Worm (Caenorhabditis elegans) whole organism, L4/young adult: ENCODE results near the gene K07H8.2.

ENCODE experiments used
- W03F9.2 ChIP-seq: fragments of 150-350 bp; optimal IDR thresholded peaks from 2 replicates; lab custom pipeline; 2014; ENCODE audit warnings: missing biosample characterization, missing genetic modification characterization
- dao-5 ChIP-seq: sonication (generic microtip); optimal IDR thresholded peaks from 2 replicates; lab custom pipeline; 2016; ENCODE audit warnings: missing genotype, missing genetic modification characterization, moderate library complexity, missing compliant biosample characterization
- him-1 ChIP-seq: sonication (generic microtip); optimal IDR thresholded peaks from 2 replicates; lab custom pipeline; 2016; ENCODE audit warnings: missing genotype, missing genetic modification reagents, missing genetic modification characterization, missing compliant biosample characterization

K07H8.2 gene

ce11 chrIV:8273334-8273733 lies 18.0 kb upstream of the K07H8.2 start:
- TF ChIP-seq him-1 (tag; lab: Kevin White, UChicago), result no peak
- no peak for TF ChIP-seq dao-5 (tag; lab: Kevin White, UChicago)
- no peak for TF ChIP-seq W03F9.2 (tag; lab: Kevin White, UChicago)

DNA sequence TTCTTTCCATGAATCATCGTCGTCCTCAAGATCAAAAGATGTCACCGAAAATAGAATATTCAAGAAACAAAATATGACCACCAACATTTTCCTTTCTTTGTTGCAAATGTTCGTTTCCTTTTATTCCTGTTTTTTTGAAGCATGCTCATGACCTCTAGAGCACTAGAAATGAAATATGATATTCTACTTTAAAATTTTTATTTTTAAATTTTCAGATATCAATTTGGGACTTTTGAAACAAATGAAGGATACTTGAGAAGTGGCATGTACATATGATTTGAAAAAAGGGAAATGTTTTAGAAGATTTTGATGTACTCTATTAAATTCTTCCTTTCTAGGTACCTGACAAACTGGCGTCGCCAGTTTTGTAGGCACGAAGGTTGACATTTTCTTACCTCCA lies 16.1 kb upstream of the K07H8.2 start, which contains the start of gene K07H8.11:
Gene K07H8.11, minus strand, starts transcription at position 101 of the 400 bp plus-strand sequence.
- no peak for TF ChIP-seq dao-5 (tag; lab: Kevin White, UChicago)
- TF ChIP-seq him-1 (tag; lab: Kevin White, UChicago), result no peak

ce11 chrIV:8276609-8277008 lies 14.7 kb upstream of the K07H8.2 start, which contains the start of gene K07H8.12:
K07H8.12 (minus strand) TSS chrIV:8276709.
- no peak for TF ChIP-seq him-1 (tag; lab: Kevin White, UChicago)
- TF ChIP-seq W03F9.2 (tag; lab: Kevin White, UChicago), result no peak

DNA sequence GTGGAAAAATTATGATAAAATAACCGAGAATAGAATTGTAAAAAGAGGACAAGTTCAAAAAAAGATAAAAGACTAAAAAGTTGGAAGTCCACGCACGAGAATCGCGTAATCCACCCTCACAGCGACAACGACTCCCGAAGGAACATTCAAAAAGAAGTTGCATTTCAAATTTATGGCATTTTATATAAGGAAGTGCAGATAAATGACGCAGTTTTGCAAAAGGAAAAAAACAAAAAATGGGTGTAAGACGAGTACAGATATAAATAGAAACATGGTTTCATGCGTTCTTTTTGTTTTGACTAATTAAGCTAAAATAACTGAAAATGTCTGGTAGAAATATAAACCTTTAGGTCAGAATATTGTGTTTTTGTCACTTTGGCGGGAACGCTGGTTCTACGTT lies 8.1 kb upstream of the K07H8.2 start:
- no peak for TF ChIP-seq dao-5 (tag; lab: Kevin White, UChicago)
- no peak for TF ChIP-seq him-1 (tag; lab: Kevin White, UChicago)
- TF ChIP-seq W03F9.2 (tag; lab: Kevin White, UChicago), result no peak

DNA sequence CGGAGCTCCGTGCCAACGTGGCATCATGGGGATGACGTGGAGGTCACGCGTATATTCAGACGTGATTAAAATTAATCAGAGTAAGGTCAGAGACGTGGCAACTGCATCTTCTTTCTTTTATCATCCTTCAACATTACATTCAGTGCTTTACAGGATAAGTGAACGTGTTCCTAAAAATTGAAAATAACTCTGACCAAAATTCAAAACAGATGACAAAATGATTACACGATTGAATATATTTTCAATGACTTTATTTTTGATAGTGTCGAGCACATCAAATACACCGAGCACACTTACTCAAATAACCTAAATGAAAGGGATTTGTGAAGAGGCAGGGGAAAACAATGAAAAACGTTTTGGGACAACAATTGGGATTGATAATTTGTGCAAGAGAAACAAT lies 5.0 kb upstream of the K07H8.2 start, which contains the start of gene K07H8.9:
Gene K07H8.9, minus strand, starts transcription at position 125 of the 400 bp plus-strand sequence.
- TF ChIP-seq dao-5 (tag; lab: Kevin White, UChicago) (no peak), W03F9.2 (tag; lab: Kevin White, UChicago) (no peak), him-1 (tag; lab: Kevin White, UChicago) (no peak)

DNA sequence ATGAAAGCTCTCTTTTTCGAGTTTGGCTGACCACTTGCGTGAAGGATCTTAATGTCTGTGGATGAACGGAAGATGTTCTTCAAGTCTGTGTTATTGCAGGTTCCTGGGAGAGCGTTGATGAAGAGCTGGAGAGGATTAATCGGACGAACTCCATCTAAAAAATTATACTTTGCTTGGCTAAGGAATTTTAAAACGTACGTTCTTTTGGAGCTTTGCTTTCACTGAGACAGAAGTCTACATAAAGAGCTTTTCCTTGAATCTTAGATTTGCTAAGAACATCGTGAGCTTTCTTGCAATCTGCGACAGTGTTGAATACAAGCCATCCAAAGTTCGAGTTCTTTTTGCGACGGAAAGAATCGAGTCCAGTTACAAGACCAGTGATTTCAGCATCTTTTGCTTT lies 4.0 kb upstream of the K07H8.2 start:
- TF ChIP-seq him-1 (tag; lab: Kevin White, UChicago) (no peak), dao-5 (tag; lab: Kevin White, UChicago) (no peak)

- TF ChIP-seq dao-5 (tag; lab: Kevin White, UChicago), result no peak
- no peak for TF ChIP-seq W03F9.2 (tag; lab: Kevin White, UChicago)
Observed at ce11 chrIV:8289105-8289504, 2.2 kb upstream of the K07H8.2 start.

- TF ChIP-seq him-1 (tag; lab: Kevin White, UChicago) (no peak), W03F9.2 (tag; lab: Kevin White, UChicago) (no peak), dao-5 (tag; lab: Kevin White, UChicago) (no peak)
Observed at ce11 chrIV:8289505-8289579, 2.0 kb upstream of the K07H8.2 start, which contains the start of gene nucl-1. nucl-1 (minus strand) TSS chrIV:8289530.

ce11 chrIV:8289580-8290323 lies 1.6 kb upstream of the K07H8.2 start, which contains the start of gene daf-31:
daf-31 (plus strand) TSS chrIV:8290273.
- TF ChIP-seq him-1 (tag; lab: Kevin White, UChicago), result no peak
- peak; percentile 39 for TF ChIP-seq W03F9.2 (tag; lab: Kevin White, UChicago)

DNA sequence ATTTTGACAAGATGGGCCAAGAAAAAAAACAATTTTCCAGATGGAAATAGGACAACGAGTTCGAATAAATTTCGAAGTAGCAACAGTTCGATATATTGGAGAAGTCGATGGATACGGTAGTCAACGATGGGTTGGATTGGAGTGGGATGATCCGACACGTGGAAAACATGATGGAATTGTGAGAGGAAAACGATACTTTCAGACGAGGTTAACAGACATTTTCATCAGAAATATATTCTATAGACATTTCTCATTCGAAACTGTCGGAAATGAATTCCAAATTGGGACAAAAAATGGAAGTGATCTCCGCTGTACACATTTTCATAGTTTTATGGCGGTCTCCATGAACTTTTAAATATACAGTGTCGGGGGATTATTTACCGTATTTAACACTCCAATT lies 3.3 kb downstream of the K07H8.2 start, which contains the start of gene tbce-1:
Gene tbce-1, plus strand, starts transcription at position 41 of the 400 bp plus-strand sequence.
- no peak for TF ChIP-seq W03F9.2 (tag; lab: Kevin White, UChicago)
- no peak for TF ChIP-seq him-1 (tag; lab: Kevin White, UChicago)
- no peak for TF ChIP-seq dao-5 (tag; lab: Kevin White, UChicago)

DNA sequence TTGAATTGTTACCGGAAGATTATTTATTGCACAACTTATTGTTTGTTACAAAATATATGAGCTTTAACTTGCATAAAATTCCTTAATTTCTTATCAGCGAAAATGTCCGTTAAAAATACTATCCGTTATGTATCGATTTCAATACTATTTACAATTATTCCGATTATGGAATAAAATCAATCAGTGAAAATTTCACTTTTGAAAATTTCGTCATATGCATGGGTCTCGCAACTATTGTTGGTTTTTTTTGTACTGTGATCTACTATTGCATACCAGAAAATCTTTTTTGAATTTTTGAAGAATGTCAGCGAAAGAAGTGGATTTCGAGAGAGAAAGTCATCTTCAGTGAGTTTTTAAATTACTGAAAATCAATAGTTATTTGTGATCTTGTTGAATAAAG lies 5.9 kb downstream of the K07H8.2 start, which contains the start of gene nprl-3:
Gene nprl-3, plus strand, starts transcription at position 301 of the 400 bp plus-strand sequence.
- TF ChIP-seq W03F9.2 (tag; lab: Kevin White, UChicago), result no peak
- no peak for TF ChIP-seq dao-5 (tag; lab: Kevin White, UChicago)
- TF ChIP-seq him-1 (tag; lab: Kevin White, UChicago), result no peak

ce11 chrIV:8299636-8300035 lies 8.3 kb downstream of the K07H8.2 start, which contains the start of gene F35H10.6:
F35H10.6 (plus strand) TSS chrIV:8299936.
- no peak for TF ChIP-seq him-1 (tag; lab: Kevin White, UChicago)
- no peak for TF ChIP-seq dao-5 (tag; lab: Kevin White, UChicago)
- TF ChIP-seq W03F9.2 (tag; lab: Kevin White, UChicago), result no peak

DNA sequence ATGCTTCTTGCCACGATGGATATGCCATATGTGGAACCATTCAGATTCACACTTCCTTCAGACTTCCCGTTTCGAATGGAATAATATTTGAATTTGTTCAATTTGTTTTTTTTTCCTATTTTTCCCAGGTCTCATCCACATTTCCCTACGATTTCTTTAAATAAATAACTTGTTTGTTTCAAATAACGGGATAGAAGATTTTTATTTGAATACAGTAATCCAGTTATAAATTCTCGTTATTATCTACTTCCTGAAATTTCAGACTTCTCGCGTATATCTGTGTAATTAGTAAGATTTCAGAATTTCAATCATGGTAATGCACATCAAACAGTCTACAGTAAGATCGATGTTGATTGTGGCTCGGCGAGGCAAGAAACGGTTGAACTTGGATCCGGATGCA lies 9.1 kb downstream of the K07H8.2 start, which contains the start of gene F35H10.5:
Gene F35H10.5, plus strand, starts transcription at position 301 of the 400 bp plus-strand sequence.
- no peak for TF ChIP-seq him-1 (tag; lab: Kevin White, UChicago)
- no peak for TF ChIP-seq dao-5 (tag; lab: Kevin White, UChicago)

DNA sequence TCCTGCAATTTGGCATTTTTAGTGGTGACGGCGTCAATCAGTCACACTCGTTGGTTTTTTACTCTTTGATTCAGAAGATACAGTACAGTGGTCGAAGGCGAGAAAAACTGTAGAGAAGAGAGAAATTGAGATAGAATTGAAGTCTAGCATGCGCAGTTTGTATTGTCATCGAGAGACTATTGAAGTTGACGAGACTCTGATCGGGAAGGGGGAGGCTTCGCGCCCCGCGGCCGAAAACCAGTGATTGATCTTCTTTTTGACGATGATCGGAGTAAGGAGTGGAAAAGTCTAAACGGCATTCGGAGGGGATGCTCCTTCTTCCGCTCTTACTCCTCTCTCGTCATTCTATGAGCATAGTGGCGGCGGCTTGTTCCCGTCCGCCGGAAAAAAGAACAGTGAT lies 10.6 kb downstream of the K07H8.2 start:
- TF ChIP-seq W03F9.2 (tag; lab: Kevin White, UChicago) (no peak), dao-5 (tag; lab: Kevin White, UChicago) (no peak), him-1 (tag; lab: Kevin White, UChicago) (no peak)
